Worm (Caenorhabditis elegans) whole organism, late embryonic: ENCODE data around the gene Y14H12B.1.

ENCODE experiments used
- ama-1 ChIP-seq: fragments of 150-350 bp; optimal IDR thresholded peaks from 2 replicates; lab custom pipeline; 2014
- ceh-9 ChIP-seq: sonication (generic microtip); optimal IDR thresholded peaks from 2 replicates; lab custom pipeline; 2016; ENCODE audit warnings: mild to moderate bottlenecking, missing genetic modification characterization, inconsistent platforms, missing compliant biosample characterization
- tbx-2 ChIP-seq: sonication (generic microtip); optimal IDR thresholded peaks from 2 replicates; lab custom pipeline; 2016; ENCODE audit warnings: missing genetic modification characterization, missing compliant biosample characterization
- unc-55 ChIP-seq: sonication (generic microtip); optimal IDR thresholded peaks from 2 replicates; lab custom pipeline; 2017; ENCODE audit warnings: missing biosample characterization, missing genetic modification reagents, missing genetic modification characterization

DNA sequence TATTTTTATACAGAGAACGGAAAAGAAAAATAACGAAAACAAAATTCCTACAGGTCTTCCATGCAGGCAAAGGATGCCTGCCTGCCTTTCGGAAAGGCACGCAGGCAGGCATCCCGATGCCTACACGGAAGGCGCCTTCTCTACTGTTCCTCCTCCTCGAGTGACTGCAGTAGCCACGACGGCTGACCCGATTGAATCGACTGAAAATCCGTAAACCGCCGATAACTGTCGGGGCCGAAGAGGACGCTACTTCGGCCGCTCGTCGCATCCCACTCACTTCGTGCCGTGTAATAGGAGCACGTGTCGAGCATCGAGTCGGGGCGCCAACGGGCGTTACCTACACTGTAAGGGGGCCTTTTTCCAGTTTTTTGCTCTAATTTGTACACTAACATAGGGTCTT lies 13.6 kb upstream of the Y14H12B.1 start:
- no peak for TF ChIP-seq ama-1 (lab: Kevin White, UChicago)
- no peak for TF ChIP-seq ceh-9 (tag; lab: Kevin White, UChicago)
- TF ChIP-seq unc-55 (GFP tag; lab: Kevin White, UChicago) = no peak
- no peak for TF ChIP-seq tbx-2 (tag; lab: Kevin White, UChicago)
